Fruit fly (Drosophila melanogaster): ENCODE measurements around the gene CG15263.

CG15263 gene

DNA sequence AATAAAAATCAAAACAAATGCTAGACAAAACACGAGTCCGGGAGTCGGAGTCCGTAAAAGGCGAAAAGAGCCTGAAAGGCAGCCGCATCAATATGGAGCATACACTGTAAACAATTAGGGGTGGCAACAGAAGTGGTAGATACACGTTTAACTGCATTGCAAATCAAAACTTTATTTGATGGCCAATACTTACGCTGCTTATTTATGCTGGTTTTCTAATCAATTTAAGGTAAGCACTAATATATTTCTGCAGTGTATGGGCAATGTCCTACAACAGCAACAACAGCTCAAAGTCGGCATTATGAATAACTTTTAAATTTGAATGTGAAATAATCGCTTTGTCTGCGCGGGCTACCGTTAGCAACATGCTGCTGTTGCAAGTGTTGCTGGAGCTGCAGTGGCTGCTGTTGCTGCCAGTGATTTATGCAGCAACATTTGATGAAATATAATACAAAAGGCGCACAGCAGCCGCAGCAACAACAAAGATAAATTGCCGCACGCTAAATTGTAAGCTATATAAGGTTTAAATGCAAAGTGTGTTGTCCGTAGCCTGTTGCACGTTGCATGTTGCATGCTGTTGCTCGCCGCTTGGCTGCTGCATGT, 11.2 kb upstream of the CG15263 start:
- TF ChIP-seq tj (GFP tag; optimal IDR thresholded peaks at IDR 0.05) (no peak), toe (GFP tag; optimal IDR thresholded peaks at IDR 0.05) (no peak), Crg-1 (GFP tag; optimal IDR thresholded peaks at IDR 0.05) (no peak), CG14711 (tag; optimal IDR thresholded peaks at IDR 0.05) (no peak), bab1 (GFP tag; optimal IDR thresholded peaks at IDR 0.05) (no peak), CG7101 (tag; optimal IDR thresholded peaks at IDR 0.05) (no peak), CG7045 (GFP tag; optimal IDR thresholded peaks at IDR 0.05) (no peak), CG1620 (GFP tag; optimal IDR thresholded peaks at IDR 0.05) (no peak), CG5204 (GFP tag; optimal IDR thresholded peaks at IDR 0.05) (no peak), cnc (optimal IDR thresholded peaks at IDR 0.05) (no peak), Hr96 (GFP tag; optimal IDR thresholded peaks at IDR 0.05) (no peak), cic (GFP tag; optimal IDR thresholded peaks at IDR 0.05) (no peak), pad (GFP tag; optimal IDR thresholded peaks at IDR 0.05) (no peak), Mnt (GFP tag; optimal IDR thresholded peaks at IDR 0.05) (no peak), CG12768 (GFP tag; optimal IDR thresholded peaks at IDR 0.05) (no peak)

DNA sequence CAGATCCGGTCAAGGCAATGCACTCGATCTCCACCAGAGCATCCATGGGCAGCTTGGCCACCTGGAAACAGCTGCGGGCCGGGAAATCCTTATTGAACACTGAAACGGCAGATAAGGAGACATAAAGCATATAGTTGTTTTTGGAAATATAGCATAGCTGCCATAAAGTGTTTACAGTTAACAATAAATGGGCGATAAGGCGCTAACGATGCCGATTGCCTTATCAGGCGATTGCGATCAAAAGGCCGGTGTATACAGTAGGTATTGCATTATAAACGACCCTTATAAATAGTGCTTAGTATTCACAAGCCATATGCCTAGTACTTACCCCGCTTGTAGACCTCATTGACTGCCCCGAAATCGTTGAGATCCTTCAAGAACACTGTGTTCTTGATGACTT, 10.5 kb upstream of the CG15263 start:
- TF ChIP-seq cic (GFP tag; optimal IDR thresholded peaks at IDR 0.05) (peak; percentile 5), Clk (GFP tag; optimal IDR thresholded peaks at IDR 0.05) (no peak), CG33017 (tag; optimal IDR thresholded peaks at IDR 0.05) (peak; percentile 18), CG5204 (GFP tag; optimal IDR thresholded peaks at IDR 0.05) (no peak), CG12768 (GFP tag; optimal IDR thresholded peaks at IDR 0.05) (peak; percentile 22)

DNA sequence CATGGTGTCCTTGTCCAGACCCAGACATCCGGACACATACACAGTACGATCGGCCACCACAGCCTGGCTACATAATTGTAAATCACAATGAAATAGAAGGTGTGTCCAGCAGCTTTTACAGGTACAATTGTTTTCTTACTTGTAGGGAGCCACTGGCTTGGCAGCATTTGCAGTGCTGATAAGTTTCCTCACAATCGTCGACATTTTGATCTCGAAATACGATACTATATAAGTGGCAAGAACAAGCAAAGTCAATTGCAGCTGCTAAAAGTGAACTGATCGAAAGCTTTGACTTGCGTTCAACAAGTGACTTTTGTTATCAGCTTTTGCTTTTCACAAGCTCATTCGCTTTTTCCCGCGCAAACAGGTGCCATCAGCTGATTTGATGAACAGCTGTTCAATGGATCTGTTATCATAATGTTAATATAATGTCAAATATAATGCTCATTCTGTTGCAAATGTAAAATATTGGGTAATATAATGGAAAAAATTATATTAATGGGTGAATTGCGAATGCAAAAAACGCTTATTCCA, 9.9 kb upstream of the CG15263 start, which contains the start of gene UK114:
TSS of gene UK114 (minus strand) at position 309 of the 534 bp plus-strand sequence.
- peak; percentile 61 for TF ChIP-seq bab1 (GFP tag; optimal IDR thresholded peaks at IDR 0.05)
- TF ChIP-seq CG7045 (GFP tag; optimal IDR thresholded peaks at IDR 0.05) = no peak

DNA sequence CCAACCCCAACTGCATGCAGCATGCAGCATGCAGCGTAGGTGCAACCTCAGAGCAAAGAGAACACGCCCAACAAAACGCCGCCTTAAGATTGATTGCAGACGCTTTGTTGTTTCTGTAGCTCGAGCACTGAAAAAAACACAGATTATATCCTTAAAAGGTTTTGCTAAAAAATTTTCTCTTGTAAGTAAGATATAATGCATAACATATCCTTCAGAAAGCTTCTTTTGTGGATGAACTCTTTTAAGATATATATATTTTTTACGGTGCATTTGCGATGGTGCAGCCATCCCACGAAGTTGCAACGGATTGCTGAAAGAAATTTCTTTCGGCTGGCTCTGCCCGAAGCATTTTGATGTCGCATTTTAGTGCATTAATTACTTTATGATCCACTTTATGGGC, 9.0 kb upstream of the CG15263 start:
- no peak for TF ChIP-seq CG11617 (GFP tag; optimal IDR thresholded peaks at IDR 0.05)
- no peak for TF ChIP-seq pad (GFP tag; optimal IDR thresholded peaks at IDR 0.05)
- peak; percentile 0 for TF ChIP-seq kay (GFP tag; ENCODE audit: borderline replicate concordance)
- no peak for TF ChIP-seq Mnt (GFP tag; optimal IDR thresholded peaks at IDR 0.05)
- no peak for TF ChIP-seq cic (GFP tag; optimal IDR thresholded peaks at IDR 0.05)
- no peak for TF ChIP-seq toe (GFP tag; optimal IDR thresholded peaks at IDR 0.05)
- TF ChIP-seq tj (GFP tag; optimal IDR thresholded peaks at IDR 0.05) = no peak
- no peak for TF ChIP-seq CG1620 (GFP tag; optimal IDR thresholded peaks at IDR 0.05)
- no peak for TF ChIP-seq Crg-1 (GFP tag; optimal IDR thresholded peaks at IDR 0.05)

DNA sequence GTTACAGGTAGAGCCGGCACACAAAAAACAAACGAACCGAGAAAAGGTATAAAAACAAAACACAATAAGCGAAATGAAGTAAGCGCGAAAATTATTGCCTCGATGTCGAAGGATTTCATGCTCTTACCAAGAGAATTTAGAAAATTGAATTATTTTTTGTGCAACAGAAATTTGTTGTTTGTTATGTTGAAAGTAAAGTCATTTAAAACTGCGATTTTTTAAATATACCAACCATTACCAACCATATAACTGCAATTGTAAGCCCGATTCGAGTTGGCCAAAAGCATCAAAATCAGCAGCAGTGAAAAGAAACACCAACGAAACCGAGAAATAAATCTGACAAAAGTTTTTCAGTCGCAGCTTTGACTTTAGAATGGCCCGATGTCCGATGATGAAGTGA, 3.8 kb upstream of the CG15263 start:
- TF ChIP-seq CG14711 (tag; optimal IDR thresholded peaks at IDR 0.05) (no peak), toe (GFP tag; optimal IDR thresholded peaks at IDR 0.05) (no peak), CG5204 (GFP tag; optimal IDR thresholded peaks at IDR 0.05) (no peak), ovo (GFP tag; optimal IDR thresholded peaks at IDR 0.05) (no peak), cic (GFP tag; optimal IDR thresholded peaks at IDR 0.05) (no peak), CG7101 (tag; optimal IDR thresholded peaks at IDR 0.05) (no peak), CG11617 (GFP tag; optimal IDR thresholded peaks at IDR 0.05) (no peak), cnc (optimal IDR thresholded peaks at IDR 0.05) (no peak), Clk (GFP tag; optimal IDR thresholded peaks at IDR 0.05) (no peak), CG7045 (GFP tag; optimal IDR thresholded peaks at IDR 0.05) (no peak)

DNA sequence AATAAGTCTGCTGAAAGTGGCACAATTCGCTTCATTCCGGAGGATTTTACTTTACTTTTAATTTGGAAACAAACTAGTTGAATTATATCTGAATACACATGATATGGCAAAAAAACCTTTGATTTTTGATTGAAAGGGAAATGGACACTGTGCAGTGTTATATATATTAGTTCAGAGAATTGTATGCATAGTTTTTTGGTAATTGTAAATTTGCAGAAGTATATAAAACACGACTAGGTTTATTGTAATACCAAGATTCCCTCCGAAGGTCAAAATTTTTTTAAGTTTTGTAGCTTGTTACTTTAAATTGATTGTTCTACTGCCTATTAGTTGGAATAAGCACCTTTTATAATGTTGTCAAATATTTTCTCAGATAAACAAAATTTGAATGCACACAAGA, 7.3 kb downstream of the CG15263 start, which contains the start of gene CG15260:
TSS of gene CG15260 (minus strand) at position 101 of the 400 bp plus-strand sequence.
- no peak for TF ChIP-seq CG11617 (GFP tag; optimal IDR thresholded peaks at IDR 0.05)
- no peak for TF ChIP-seq Hr96 (GFP tag; optimal IDR thresholded peaks at IDR 0.05)
- TF ChIP-seq bab1 (GFP tag; optimal IDR thresholded peaks at IDR 0.05) = no peak
- TF ChIP-seq Crg-1 (GFP tag; optimal IDR thresholded peaks at IDR 0.05) = no peak
- TF ChIP-seq CG1620 (GFP tag; optimal IDR thresholded peaks at IDR 0.05) = no peak
- no peak for TF ChIP-seq tj (GFP tag; optimal IDR thresholded peaks at IDR 0.05)
- TF ChIP-seq CG7045 (GFP tag; optimal IDR thresholded peaks at IDR 0.05) = no peak
- TF ChIP-seq CG12768 (GFP tag; optimal IDR thresholded peaks at IDR 0.05) = no peak
- no peak for TF ChIP-seq cnc (optimal IDR thresholded peaks at IDR 0.05)
- no peak for TF ChIP-seq pad (GFP tag; optimal IDR thresholded peaks at IDR 0.05)
- no peak for TF ChIP-seq CG5204 (GFP tag; optimal IDR thresholded peaks at IDR 0.05)
- TF ChIP-seq ovo (GFP tag; optimal IDR thresholded peaks at IDR 0.05) = no peak
- TF ChIP-seq CG14711 (tag; optimal IDR thresholded peaks at IDR 0.05) = no peak

DNA sequence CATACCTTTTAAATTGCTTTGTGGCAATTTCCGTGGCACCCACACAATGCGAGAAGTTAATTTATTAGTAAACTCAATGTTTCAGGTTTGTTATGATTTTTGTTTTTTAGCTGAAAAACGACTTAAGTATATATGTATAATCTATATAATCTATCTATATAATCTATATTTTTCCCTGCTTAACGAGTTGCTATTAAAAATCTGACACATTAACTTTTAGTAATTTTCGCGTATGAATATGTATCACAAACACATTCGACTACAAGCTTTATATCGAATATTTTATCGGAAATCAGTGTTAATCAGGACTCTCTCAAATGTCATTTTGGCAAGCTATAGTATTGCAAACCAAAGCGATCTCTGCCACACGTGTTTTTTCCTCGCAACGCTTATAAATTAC, 12.7 kb downstream of the CG15263 start, which contains the start of gene CG15262:
TSS of gene CG15262 (plus strand) at position 301 of the 400 bp plus-strand sequence.
- no peak for TF ChIP-seq CG11617 (GFP tag; optimal IDR thresholded peaks at IDR 0.05)
- no peak for TF ChIP-seq Mnt (GFP tag; optimal IDR thresholded peaks at IDR 0.05)
- no peak for TF ChIP-seq CG5204 (GFP tag; optimal IDR thresholded peaks at IDR 0.05)
- no peak for TF ChIP-seq Hr96 (GFP tag; optimal IDR thresholded peaks at IDR 0.05)
- no peak for TF ChIP-seq Crg-1 (GFP tag; optimal IDR thresholded peaks at IDR 0.05)
- no peak for TF ChIP-seq CG14711 (tag; optimal IDR thresholded peaks at IDR 0.05)
- TF ChIP-seq Clk (GFP tag; optimal IDR thresholded peaks at IDR 0.05) = no peak
- no peak for TF ChIP-seq bab1 (GFP tag; optimal IDR thresholded peaks at IDR 0.05)
- no peak for TF ChIP-seq cic (GFP tag; optimal IDR thresholded peaks at IDR 0.05)
- no peak for TF ChIP-seq ovo (GFP tag; optimal IDR thresholded peaks at IDR 0.05)
- TF ChIP-seq CG12768 (GFP tag; optimal IDR thresholded peaks at IDR 0.05) = no peak
- no peak for TF ChIP-seq pad (GFP tag; optimal IDR thresholded peaks at IDR 0.05)
- no peak for TF ChIP-seq CG1620 (GFP tag; optimal IDR thresholded peaks at IDR 0.05)
- TF ChIP-seq CG7101 (tag; optimal IDR thresholded peaks at IDR 0.05) = no peak
- no peak for TF ChIP-seq cnc (optimal IDR thresholded peaks at IDR 0.05)
